Worm (Caenorhabditis elegans): ENCODE data around the gene ulp-4.

The ulp-4 gene

ce11 chrII:8129040-8129387 lies 746 bp upstream of the ulp-4 start:
- TF ChIP-seq egl-27 (tag; optimal IDR thresholded peaks at IDR 0.05) (no peak), nhr-67 (tag; optimal IDR thresholded peaks at IDR 0.05) (no peak), pha-4 (tag; optimal IDR thresholded peaks at IDR 0.05) (no peak), ama-1 (optimal IDR thresholded peaks at IDR 0.05) (no peak), elt-1 (tag; optimal IDR thresholded peaks at IDR 0.05) (no peak), pqm-1 (tag; optimal IDR thresholded peaks at IDR 0.05) (no peak), ceh-28 (tag; optimal IDR thresholded peaks at IDR 0.05) (no peak), nfya-1 (tag; optimal IDR thresholded peaks at IDR 0.05; ENCODE audit: insufficient read depth) (no peak)

- TF ChIP-seq nhr-67 (tag; optimal IDR thresholded peaks at IDR 0.05) = no peak
- no peak for TF ChIP-seq lin-39 (tag; optimal IDR thresholded peaks at IDR 0.05)
- TF ChIP-seq nhr-43 (tag; optimal IDR thresholded peaks at IDR 0.05; ENCODE audit: poor library complexity, severe bottlenecking) = no peak
- TF ChIP-seq skn-1 (tag; optimal IDR thresholded peaks at IDR 0.05) = no peak
- TF ChIP-seq tbx-2 (tag; optimal IDR thresholded peaks at IDR 0.05) = no peak
- TF ChIP-seq daf-12 (tag; optimal IDR thresholded peaks at IDR 0.05) = peak; percentile 62
- no peak for TF ChIP-seq snpc-4 (tag; optimal IDR thresholded peaks at IDR 0.05)
- TF ChIP-seq pha-4 (tag; optimal IDR thresholded peaks at IDR 0.05) = peak; percentile 25
- TF ChIP-seq nhr-11 (tag; optimal IDR thresholded peaks at IDR 0.05) = no peak
- TF ChIP-seq eor-1 (tag; optimal IDR thresholded peaks at IDR 0.05) = no peak
- no peak for TF ChIP-seq nhr-12 (tag; optimal IDR thresholded peaks at IDR 0.05)
- no peak for TF ChIP-seq egl-27 (tag; optimal IDR thresholded peaks at IDR 0.05)
- TF ChIP-seq sea-2 (GFP tag; optimal IDR thresholded peaks at IDR 0.05) = no peak
- no peak for TF ChIP-seq mml-1 (tag; optimal IDR thresholded peaks at IDR 0.05)
- no peak for TF ChIP-seq ceh-9 (tag; optimal IDR thresholded peaks at IDR 0.05)
- no peak for TF ChIP-seq ceh-28 (tag; optimal IDR thresholded peaks at IDR 0.05)
- no peak for TF ChIP-seq elt-2 (tag; optimal IDR thresholded peaks at IDR 0.05)
- no peak for TF ChIP-seq nhr-237 (tag; optimal IDR thresholded peaks at IDR 0.05)
- peak; percentile 67 for TF ChIP-seq ama-1 (optimal IDR thresholded peaks at IDR 0.05)
- peak; percentile 28 for TF ChIP-seq lsy-12 (tag; optimal IDR thresholded peaks at IDR 0.05)
- TF ChIP-seq hmg-11 (tag; optimal IDR thresholded peaks at IDR 0.05) = no peak
- TF ChIP-seq nhr-25 (tag; optimal IDR thresholded peaks at IDR 0.05) = no peak
- TF ChIP-seq nfya-1 (tag; optimal IDR thresholded peaks at IDR 0.05; ENCODE audit: insufficient read depth) = no peak
- TF ChIP-seq ceh-82 (tag; optimal IDR thresholded peaks at IDR 0.05) = no peak
- no peak for TF ChIP-seq pqm-1 (tag; optimal IDR thresholded peaks at IDR 0.05)
Measured at ce11 chrII:8130792-8131191, 1.0 kb downstream of the ulp-4 start.

DNA sequence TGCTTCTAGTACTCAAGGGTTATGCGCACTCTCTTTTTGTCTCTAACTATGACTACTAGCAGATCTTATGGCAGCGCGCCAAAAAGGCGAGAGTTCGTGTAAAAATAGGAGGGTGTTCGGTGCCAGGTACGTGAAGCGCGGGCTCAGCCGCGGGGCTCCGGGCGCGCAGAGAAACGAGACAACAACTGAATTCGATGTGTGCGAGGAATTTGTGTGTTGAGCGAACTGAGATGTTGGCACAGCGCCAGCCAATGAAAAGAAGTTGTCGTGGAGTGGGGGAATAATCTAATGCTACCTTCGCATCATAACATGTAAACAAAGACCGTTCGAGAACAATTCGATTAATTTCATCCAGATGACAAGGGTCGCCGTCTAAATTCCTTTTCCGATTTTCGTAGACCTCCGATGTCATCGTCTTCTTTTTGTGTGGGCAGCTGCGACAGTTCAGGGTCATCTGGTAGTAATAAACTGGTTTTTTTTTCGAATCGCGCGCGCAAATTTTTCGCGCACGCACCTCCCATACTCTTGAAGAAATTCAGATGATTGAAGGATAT lies 1.7 kb downstream of the ulp-4 start:
- TF ChIP-seq unc-62 (GFP tag; optimal IDR thresholded peaks at IDR 0.05) = no peak
- no peak for TF ChIP-seq ztf-11 (tag; optimal IDR thresholded peaks at IDR 0.05)
- TF ChIP-seq nfya-1 (tag; optimal IDR thresholded peaks at IDR 0.05; ENCODE audit: insufficient read depth) = peak; percentile 88
- TF ChIP-seq egl-5 (tag; optimal IDR thresholded peaks at IDR 0.05) = peak; percentile 60
- TF ChIP-seq ceh-82 (tag; optimal IDR thresholded peaks at IDR 0.05) = no peak
- TF ChIP-seq ama-1 (optimal IDR thresholded peaks at IDR 0.05) = peak; percentile 23
- no peak for TF ChIP-seq nhr-28 (tag; optimal IDR thresholded peaks at IDR 0.05)
- TF ChIP-seq nhr-23 (tag; optimal IDR thresholded peaks at IDR 0.05) = peak; percentile 45
- peak; percentile 5 for TF ChIP-seq jun-1 (tag; optimal IDR thresholded peaks at IDR 0.05)
- TF ChIP-seq elt-1 (tag; optimal IDR thresholded peaks at IDR 0.05) = no peak
- no peak for TF ChIP-seq fos-1 (tag; optimal IDR thresholded peaks at IDR 0.05)
- no peak for TF ChIP-seq ceh-9 (tag; optimal IDR thresholded peaks at IDR 0.05)
- peak; percentile 93 for TF ChIP-seq nhr-25 (tag; optimal IDR thresholded peaks at IDR 0.05)
- peak; percentile 62 for TF ChIP-seq pha-4 (tag; optimal IDR thresholded peaks at IDR 0.05)
- no peak for TF ChIP-seq nhr-237 (tag; optimal IDR thresholded peaks at IDR 0.05)
- no peak for TF ChIP-seq egl-27 (tag; optimal IDR thresholded peaks at IDR 0.05)
- TF ChIP-seq nhr-11 (tag; optimal IDR thresholded peaks at IDR 0.05) = peak; percentile 19
- no peak for TF ChIP-seq nhr-76 (tag; optimal IDR thresholded peaks at IDR 0.05)
- TF ChIP-seq nhr-43 (tag; optimal IDR thresholded peaks at IDR 0.05; ENCODE audit: poor library complexity, severe bottlenecking) = peak; percentile 24
- no peak for TF ChIP-seq eor-1 (tag; optimal IDR thresholded peaks at IDR 0.05)
- no peak for TF ChIP-seq sea-2 (GFP tag; optimal IDR thresholded peaks at IDR 0.05)
- TF ChIP-seq tbx-2 (tag; optimal IDR thresholded peaks at IDR 0.05) = peak; percentile 53
- peak; percentile 38 for TF ChIP-seq lsy-12 (tag; optimal IDR thresholded peaks at IDR 0.05)
- peak; percentile 93 for TF ChIP-seq lin-39 (tag; optimal IDR thresholded peaks at IDR 0.05)
- TF ChIP-seq snpc-4 (tag; optimal IDR thresholded peaks at IDR 0.05) = peak; percentile 21
- TF ChIP-seq lin-15B (tag; optimal IDR thresholded peaks at IDR 0.05) = peak; percentile 8
- no peak for TF ChIP-seq nhr-67 (tag; optimal IDR thresholded peaks at IDR 0.05)
- TF ChIP-seq fkh-2 (tag; optimal IDR thresholded peaks at IDR 0.05) = no peak
- TF ChIP-seq ceh-16 (tag; optimal IDR thresholded peaks at IDR 0.05) = no peak
- TF ChIP-seq ceh-28 (tag; optimal IDR thresholded peaks at IDR 0.05) = peak; percentile 55
- no peak for TF ChIP-seq mdl-1 (tag; optimal IDR thresholded peaks at IDR 0.05)
- TF ChIP-seq elt-3 (tag; optimal IDR thresholded peaks at IDR 0.05) = peak in 1 of 3 experiments; percentile 23
- no peak for TF ChIP-seq ZK546.5 (tag; optimal IDR thresholded peaks at IDR 0.05)
- no peak for TF ChIP-seq ztf-4 (tag; optimal IDR thresholded peaks at IDR 0.05)
- no peak for TF ChIP-seq unc-39 (tag; optimal IDR thresholded peaks at IDR 0.05)
- TF ChIP-seq mml-1 (tag; optimal IDR thresholded peaks at IDR 0.05) = no peak
- TF ChIP-seq nhr-77 (tag; optimal IDR thresholded peaks at IDR 0.05) = no peak
- TF ChIP-seq skn-1 (tag; optimal IDR thresholded peaks at IDR 0.05) = no peak
- TF ChIP-seq elt-2 (tag; optimal IDR thresholded peaks at IDR 0.05) = no peak
- peak; percentile 79 for TF ChIP-seq hmg-11 (tag; optimal IDR thresholded peaks at IDR 0.05)
- TF ChIP-seq zag-1 (tag; optimal IDR thresholded peaks at IDR 0.05) = no peak
- TF ChIP-seq fkh-10 (GFP tag; optimal IDR thresholded peaks at IDR 0.05) = peak; percentile 47
